Worm (Caenorhabditis elegans) whole organism, early embryonic: ENCODE data around the gene F53A9.8.

Experiments used
- B0310.2 ChIP-seq: sonication (generic microtip); optimal IDR thresholded peaks from 2 replicates; lab custom pipeline; 2016; ENCODE audit warnings: mild to moderate bottlenecking, missing genetic modification characterization, missing compliant biosample characterization
- F13C5.2 ChIP-seq: sonication (generic microtip); optimal IDR thresholded peaks from 2 replicates; lab custom pipeline; 2017; ENCODE audit warnings: mild to moderate bottlenecking, missing genetic modification characterization, inconsistent platforms, missing compliant biosample characterization
- aly-1 ChIP-seq: sonication (generic microtip); optimal IDR thresholded peaks from 2 replicates; lab custom pipeline; 2016; ENCODE audit warnings: missing genetic modification characterization, missing compliant biosample characterization
- ama-1 ChIP-seq: fragments of 150-350 bp; optimal IDR thresholded peaks from 2 replicates; lab custom pipeline; 2014
- ceh-13 ChIP-seq: fragments of 200-800 bp; sonication (Bioruptor generic); optimal IDR thresholded peaks from 2 replicates; lab custom pipeline; 2018; ENCODE audit warnings: mild to moderate bottlenecking, missing genetic modification characterization, missing compliant biosample characterization
- ceh-36 ChIP-seq: sonication (generic microtip); optimal IDR thresholded peaks from 2 replicates; lab custom pipeline; 2016; ENCODE audit warnings: missing genetic modification characterization, inconsistent platforms, missing compliant biosample characterization
- ets-7 ChIP-seq: sonication (generic microtip); optimal IDR thresholded peaks from 2 replicates; lab custom pipeline; 2016; ENCODE audit warnings: missing genotype, missing genetic modification characterization, missing compliant biosample characterization
- flt-1 ChIP-seq: fragments of 200-800 bp; sonication (Bioruptor generic); IDR thresholded peaks from 2 replicates; pipeline ENCODE4 v1.3.6; 2022; ENCODE audit warnings: missing genetic modification characterization, missing compliant biosample characterization
- hmbx-1 ChIP-seq: sonication (generic microtip); optimal IDR thresholded peaks from 2 replicates; lab custom pipeline; 2016; ENCODE audit warnings: mild to moderate bottlenecking, missing genetic modification characterization, missing compliant biosample characterization
- hmg-4 ChIP-seq: fragments of 200-800 bp; sonication (Bioruptor generic); optimal IDR thresholded peaks from 2 replicates; lab custom pipeline; 2018; ENCODE audit warnings: mild to moderate bottlenecking, missing genetic modification characterization, missing compliant biosample characterization
- hnd-1 ChIP-seq: sonication (generic microtip); optimal IDR thresholded peaks from 2 replicates; lab custom pipeline; 2016; ENCODE audit warnings: missing genetic modification characterization, missing compliant biosample characterization
- pes-1 ChIP-seq: fragments of 200-800 bp; sonication (Bioruptor generic); IDR thresholded peaks from 2 replicates; pipeline ENCODE4 v1.3.6; 2022; ENCODE audit warnings: missing genetic modification reagents, missing genetic modification characterization, missing compliant biosample characterization
- scrt-1 ChIP-seq: fragments of 200-800 bp; sonication (Bioruptor generic); IDR thresholded peaks from 2 replicates; pipeline ENCODE4 v1.3.6; 2022; ENCODE audit warnings: missing genetic modification characterization, missing compliant biosample characterization
- sea-1 ChIP-seq: fragments of 200-800 bp; sonication (Bioruptor generic); conservative IDR thresholded peaks from 2 replicates; pipeline ENCODE4 v1.3.6; 2022; ENCODE audit warnings: missing genetic modification characterization, missing compliant biosample characterization
- tbx-11 ChIP-seq: fragments of 200-800 bp; sonication (Bioruptor generic); IDR thresholded peaks from 2 replicates; pipeline ENCODE4 v1.3.6; 2022; ENCODE audit warnings: missing genetic modification characterization, missing compliant biosample characterization
- tbx-37 ChIP-seq: fragments of 200-800 bp; sonication (Bioruptor generic); conservative IDR thresholded peaks from 2 replicates; pipeline ENCODE4 v1.3.6; 2022; ENCODE audit warnings: missing genetic modification reagents, missing genetic modification characterization, missing compliant biosample characterization
- tra-4 ChIP-seq: sonication (generic microtip); optimal IDR thresholded peaks from 2 replicates; lab custom pipeline; 2017; ENCODE audit warnings: missing genetic modification characterization, missing compliant biosample characterization

The F53A9.8 gene

DNA sequence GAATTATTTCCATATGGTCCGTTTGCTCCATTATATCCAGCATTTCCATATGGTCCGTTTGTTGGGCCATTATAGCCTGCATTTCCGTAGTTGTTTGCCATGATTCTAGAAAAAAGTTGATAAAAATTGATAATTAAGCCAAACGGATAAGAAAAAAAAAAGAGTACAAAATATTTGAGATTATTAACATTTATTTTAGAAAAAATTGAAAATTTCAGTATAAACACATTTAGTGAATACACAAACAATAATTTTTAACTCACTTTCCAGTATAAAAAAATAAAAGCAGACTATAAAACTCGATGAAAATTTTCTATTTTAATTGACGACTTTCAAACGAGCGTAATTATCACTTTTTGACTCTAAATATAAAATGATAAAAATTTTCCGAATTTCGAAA lies 2.0 kb upstream of the F53A9.8 start, which contains the start of gene F53A9.9:
Gene F53A9.9, minus strand, starts transcription at position 101 of the 400 bp plus-strand sequence.
- TF ChIP-seq scrt-1 (no peak), ceh-13 (no peak), hmbx-1 (tag; lab: Kevin White, UChicago) (no peak), ceh-36 (tag; lab: Kevin White, UChicago) (no peak), ets-7 (no peak), aly-1 (no peak), hnd-1 (tag; lab: Kevin White, UChicago) (no peak), sea-1 (GFP tag; lab: Robert Waterston, UW) (no peak), tra-4 (tag; lab: Kevin White, UChicago) (no peak), F13C5.2 (no peak), tbx-11 (no peak), flt-1 (no peak), ama-1 (lab: Kevin White, UChicago) (no peak), pes-1 (GFP tag; lab: Robert Waterston, UW) (no peak)

DNA sequence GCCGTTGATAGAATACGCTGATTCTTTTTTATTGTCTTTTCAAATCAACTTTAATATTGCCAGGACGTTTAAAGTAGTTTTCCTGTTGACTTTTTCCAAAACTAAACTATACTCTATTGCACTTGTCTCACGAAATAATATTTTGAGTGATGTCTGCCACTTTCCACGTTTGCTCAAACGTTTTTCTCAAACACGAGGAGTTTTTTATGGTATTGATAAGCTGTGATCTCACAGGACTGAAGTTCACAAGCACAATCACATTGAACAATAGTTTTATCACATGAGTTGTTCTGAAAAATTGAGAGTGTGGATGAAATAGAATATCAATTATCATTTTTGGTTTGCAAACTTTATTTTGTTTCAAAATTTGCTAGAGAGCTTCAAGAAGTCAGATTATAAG lies 1.2 kb upstream of the F53A9.8 start:
- TF ChIP-seq sea-1 (GFP tag; lab: Robert Waterston, UW) = no peak
- no peak for TF ChIP-seq tra-4 (tag; lab: Kevin White, UChicago)
- no peak for TF ChIP-seq hmbx-1 (tag; lab: Kevin White, UChicago)
- no peak for TF ChIP-seq ama-1 (lab: Kevin White, UChicago)

DNA sequence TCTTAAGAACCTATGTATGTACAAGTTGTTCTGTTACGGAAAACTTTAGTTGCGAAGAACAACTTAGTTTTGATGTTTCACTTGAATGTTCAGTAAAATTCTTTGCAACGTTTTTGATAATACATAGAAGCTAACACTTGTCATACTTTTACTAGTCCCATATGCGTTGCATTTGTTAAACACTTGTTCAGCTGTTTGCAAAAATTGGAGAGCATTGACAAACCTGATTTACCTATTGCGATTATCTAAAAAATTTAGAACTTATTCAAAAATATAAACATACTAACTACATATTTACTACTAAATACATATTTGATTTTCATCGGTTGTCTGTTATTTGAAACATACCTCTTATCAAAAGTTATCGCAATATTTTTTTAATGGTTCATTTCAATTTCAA lies 551 bp downstream of the F53A9.8 start:
- no peak for TF ChIP-seq hmbx-1 (tag; lab: Kevin White, UChicago)

DNA sequence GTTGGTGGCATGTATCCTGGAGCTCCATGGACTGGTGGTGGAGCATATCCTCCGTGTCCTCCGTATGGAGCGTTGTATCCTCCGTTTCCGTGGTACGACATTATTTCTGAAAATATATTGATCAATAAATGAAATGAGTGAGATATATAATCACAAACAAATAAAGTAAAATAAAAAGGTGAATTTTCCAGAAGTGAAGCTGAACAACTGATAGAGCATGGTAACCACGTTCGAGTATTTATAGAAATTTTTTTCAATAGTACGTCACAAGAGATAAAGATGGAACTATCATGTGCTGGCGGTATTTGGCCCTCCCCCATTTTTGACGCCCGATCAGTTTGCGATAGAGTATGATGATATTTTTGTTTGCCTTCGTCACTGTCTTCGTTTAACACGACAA lies 1.9 kb downstream of the F53A9.8 start, which contains the start of gene F53A9.7:
Gene F53A9.7, minus strand, starts transcription at position 101 of the 400 bp plus-strand sequence.
- TF ChIP-seq B0310.2 = no peak
- TF ChIP-seq tbx-11 = no peak
- no peak for TF ChIP-seq flt-1
- TF ChIP-seq ceh-36 (tag; lab: Kevin White, UChicago) = no peak
- TF ChIP-seq scrt-1 = no peak
- no peak for TF ChIP-seq aly-1

DNA sequence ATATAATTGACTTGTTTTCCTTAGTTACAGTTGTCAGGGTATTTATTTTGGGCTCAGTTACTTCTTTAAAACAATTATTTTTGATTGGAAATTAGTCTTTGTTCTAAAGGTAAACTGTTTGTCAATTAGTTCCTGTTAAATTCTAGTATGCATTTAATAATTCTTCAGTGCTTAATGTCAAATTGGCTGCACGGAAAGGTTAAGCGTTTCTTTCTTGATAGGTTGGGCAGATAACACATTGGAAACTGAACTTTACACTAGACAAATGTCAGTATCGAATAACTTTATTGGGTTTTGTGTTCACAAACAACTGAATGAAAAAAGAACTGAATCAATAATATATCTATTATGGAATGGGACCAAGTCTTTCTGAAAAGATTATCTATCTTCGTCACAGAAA lies 3.9 kb downstream of the F53A9.8 start:
- no peak for TF ChIP-seq tbx-37
- TF ChIP-seq sea-1 (GFP tag; lab: Robert Waterston, UW) = no peak
- TF ChIP-seq ceh-36 (tag; lab: Kevin White, UChicago) = no peak
- no peak for TF ChIP-seq ceh-13
- no peak for TF ChIP-seq ets-7
- no peak for TF ChIP-seq hmg-4 (GFP tag; lab: Kevin White, UChicago)
- TF ChIP-seq F13C5.2 = no peak
- TF ChIP-seq hnd-1 (tag; lab: Kevin White, UChicago) = no peak
- TF ChIP-seq tra-4 (tag; lab: Kevin White, UChicago) = no peak
- no peak for TF ChIP-seq pes-1 (GFP tag; lab: Robert Waterston, UW)
- TF ChIP-seq B0310.2 = no peak
- no peak for TF ChIP-seq tbx-11

DNA sequence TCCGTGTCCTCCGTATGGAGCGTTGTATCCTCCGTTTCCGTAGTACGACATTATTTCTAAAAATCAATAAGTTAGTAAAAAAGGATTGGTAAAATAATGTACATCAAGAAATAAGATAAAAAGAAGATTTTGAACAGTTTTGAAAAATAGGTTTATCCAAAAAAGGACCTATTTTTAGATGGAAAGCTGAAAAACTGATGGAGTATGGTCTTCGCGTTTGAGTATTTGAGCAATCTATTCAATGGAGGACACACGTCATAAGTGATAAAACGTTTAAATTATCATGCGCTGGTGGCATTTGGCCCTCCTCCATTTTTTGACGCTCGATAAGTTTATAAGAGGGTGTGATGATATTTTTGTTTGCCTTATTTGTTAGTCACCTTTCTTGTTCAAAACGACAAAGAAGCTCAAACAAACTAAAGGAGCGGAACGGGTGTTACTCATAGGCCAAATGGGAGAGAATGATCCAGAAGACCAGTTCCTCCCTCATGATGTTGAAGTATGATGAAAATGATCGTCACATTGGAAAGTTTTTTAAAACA lies 4.9 kb downstream of the F53A9.8 start, which contains the start of gene F53A9.6:
Gene F53A9.6, minus strand, starts transcription at position 51 of the 542 bp plus-strand sequence.
- TF ChIP-seq ceh-13 = no peak
- TF ChIP-seq ceh-36 (tag; lab: Kevin White, UChicago) = no peak
- no peak for TF ChIP-seq tbx-11
- TF ChIP-seq pes-1 (GFP tag; lab: Robert Waterston, UW) = no peak
- no peak for TF ChIP-seq B0310.2
- TF ChIP-seq hnd-1 (tag; lab: Kevin White, UChicago) = no peak
- no peak for TF ChIP-seq ets-7
- no peak for TF ChIP-seq sea-1 (GFP tag; lab: Robert Waterston, UW)
- TF ChIP-seq tbx-37 = no peak
- no peak for TF ChIP-seq aly-1
- no peak for TF ChIP-seq scrt-1
- no peak for TF ChIP-seq ama-1 (lab: Kevin White, UChicago)
- no peak for TF ChIP-seq flt-1
- TF ChIP-seq hmg-4 (GFP tag; lab: Kevin White, UChicago) = no peak
- TF ChIP-seq tra-4 (tag; lab: Kevin White, UChicago) = no peak

DNA sequence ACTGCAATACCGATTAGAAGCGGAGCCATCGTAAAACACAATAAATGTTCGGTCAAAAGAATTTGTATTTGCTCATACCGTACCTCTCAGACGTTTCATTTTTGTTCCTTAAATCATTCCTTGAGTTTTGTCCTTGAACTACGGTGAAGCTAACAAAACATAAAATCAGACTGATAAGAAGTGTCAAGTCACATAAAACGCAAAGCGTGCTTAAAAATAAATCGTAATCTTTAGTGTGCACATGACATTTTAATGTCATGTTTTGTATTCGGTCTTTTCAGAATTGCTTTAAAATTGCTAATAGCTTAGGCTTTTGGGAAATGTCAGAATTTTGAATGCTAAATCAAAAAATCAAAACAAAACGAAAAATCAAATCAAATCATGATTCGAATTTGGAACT lies 6.0 kb downstream of the F53A9.8 start:
- TF ChIP-seq tbx-11 = no peak
- TF ChIP-seq sea-1 (GFP tag; lab: Robert Waterston, UW) = no peak
- no peak for TF ChIP-seq flt-1
- TF ChIP-seq ceh-36 (tag; lab: Kevin White, UChicago) = no peak
- TF ChIP-seq hnd-1 (tag; lab: Kevin White, UChicago) = no peak
- no peak for TF ChIP-seq B0310.2
- TF ChIP-seq F13C5.2 = no peak
- no peak for TF ChIP-seq ceh-13
- TF ChIP-seq ama-1 (lab: Kevin White, UChicago) = no peak
- TF ChIP-seq aly-1 = no peak
- no peak for TF ChIP-seq pes-1 (GFP tag; lab: Robert Waterston, UW)
- no peak for TF ChIP-seq tbx-37
- no peak for TF ChIP-seq hmbx-1 (tag; lab: Kevin White, UChicago)
- TF ChIP-seq tra-4 (tag; lab: Kevin White, UChicago) = no peak
- TF ChIP-seq ets-7 = no peak
- TF ChIP-seq scrt-1 = no peak
- no peak for TF ChIP-seq hmg-4 (GFP tag; lab: Kevin White, UChicago)

DNA sequence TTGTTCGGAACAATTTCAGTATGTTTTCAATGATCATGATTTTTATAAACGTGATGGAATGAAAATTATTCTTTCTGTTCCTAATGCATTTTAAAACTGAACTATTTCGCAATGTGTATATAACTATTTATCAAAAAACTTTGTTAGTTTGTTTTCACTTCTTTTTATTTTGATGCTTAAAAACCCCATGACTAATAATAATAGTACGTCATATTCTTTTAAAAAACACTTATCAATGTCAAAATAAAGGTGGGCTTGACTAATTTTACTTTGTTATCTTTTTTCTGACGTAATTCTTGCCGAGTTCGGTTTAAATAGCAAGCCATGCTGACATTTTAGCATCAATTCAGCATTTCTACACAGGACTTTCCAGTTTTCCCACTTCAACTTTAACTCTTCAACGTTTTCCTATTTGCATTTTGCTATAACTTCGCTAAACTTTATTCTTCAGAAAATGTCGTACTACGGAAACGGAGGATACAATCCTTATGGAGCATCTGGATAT lies 7.5 kb downstream of the F53A9.8 start, which contains the start of gene F53A9.1:
Gene F53A9.1, plus strand, starts transcription at position 455 of the 505 bp plus-strand sequence.
- TF ChIP-seq F13C5.2 (no peak), aly-1 (no peak), tbx-37 (no peak), ceh-36 (tag; lab: Kevin White, UChicago) (no peak), pes-1 (GFP tag; lab: Robert Waterston, UW) (no peak), sea-1 (GFP tag; lab: Robert Waterston, UW) (no peak)
